Fruit fly (Drosophila melanogaster) whole organism, pupa: Measurements from ENCODE around the gene Polr2F.

Experiments used
- CG10348 ChIP-seq: fragments of 200-800 bp; sonication (Bioruptor generic); IDR thresholded peaks from 2 replicates; pipeline ENCODE4 v1.3.6; 2022; ENCODE audit warnings: missing biosample characterization, missing genetic modification characterization
- CG12605 ChIP-seq: fragments of 200-800 bp; sonication (Bioruptor generic); IDR thresholded peaks from 2 replicates; pipeline ENCODE4 v1.3.6; 2022; ENCODE audit warnings: missing biosample characterization, missing genetic modification characterization
- CG13204 ChIP-seq: fragments of 200-800 bp; sonication (Bioruptor generic); optimal IDR thresholded peaks from 2 replicates; lab custom pipeline; 2018; ENCODE audit warnings: missing biosample characterization, mild to moderate bottlenecking, missing genetic modification characterization, moderate library complexity
- CG14655 ChIP-seq: fragments of 200-800 bp; sonication (Bioruptor generic); optimal IDR thresholded peaks from 3 replicates; lab custom pipeline; 2017; ENCODE audit warnings: mild to moderate bottlenecking, missing biosample characterization, missing genetic modification reagents, missing genetic modification characterization
- CG15710 ChIP-seq: fragments of 200-800 bp; sonication (Bioruptor generic); optimal IDR thresholded peaks from 2 replicates; lab custom pipeline; 2018; ENCODE audit warnings: missing biosample characterization, mild to moderate bottlenecking, missing genetic modification characterization, moderate library complexity
- CG17806 ChIP-seq: fragments of 200-800 bp; sonication (Bioruptor generic); optimal IDR thresholded peaks from 2 replicates; lab custom pipeline; 2018; ENCODE audit warnings: missing biosample characterization, mild to moderate bottlenecking, missing genetic modification characterization, moderate library complexity
- CG32121 ChIP-seq: fragments of 200-800 bp; sonication (Bioruptor generic); IDR thresholded peaks from 2 replicates; pipeline ENCODE4 v1.3.6; 2022; ENCODE audit warnings: missing biosample characterization, missing genetic modification characterization
- CG34367 ChIP-seq: fragments of 200-800 bp; sonication (Bioruptor generic); optimal IDR thresholded peaks from 2 replicates; lab custom pipeline; 2018; ENCODE audit warnings: missing biosample characterization, mild to moderate bottlenecking, missing genetic modification characterization
- CG4496 ChIP-seq: fragments of 200-800 bp; sonication (Bioruptor generic); IDR thresholded peaks from 3 replicates; pipeline ENCODE4 v1.3.6; 2022; ENCODE audit warnings: missing biosample characterization, missing genetic modification characterization
- CG8159 ChIP-seq: fragments of 200-800 bp; sonication (Bioruptor generic); optimal IDR thresholded peaks from 3 replicates; lab custom pipeline; 2018; ENCODE audit warnings: missing biosample characterization, mild to moderate bottlenecking, missing genetic modification characterization, moderate library complexity
- CG8301 ChIP-seq: fragments of 200-800 bp; sonication (Bioruptor generic); optimal IDR thresholded peaks from 2 replicates; lab custom pipeline; 2018; ENCODE audit warnings: missing biosample characterization, mild to moderate bottlenecking, missing genetic modification characterization
- CG9948 ChIP-seq: fragments of 200-800 bp; sonication (Bioruptor generic); optimal IDR thresholded peaks from 2 replicates; lab custom pipeline; 2018; ENCODE audit warnings: missing biosample characterization, mild to moderate bottlenecking, missing genetic modification characterization, moderate library complexity
- D1 ChIP-seq: fragments of 200-800 bp; sonication (Bioruptor generic); optimal IDR thresholded peaks from 2 replicates; lab custom pipeline; 2018; ENCODE audit warnings: missing biosample characterization, mild to moderate bottlenecking, missing genetic modification characterization, moderate library complexity
- EcR ChIP-seq: fragments of 200-800 bp; sonication (Bioruptor generic); optimal IDR thresholded peaks from 3 replicates; lab custom pipeline; 2019; ENCODE audit warnings: missing biosample characterization, missing genetic modification characterization, mild to moderate bottlenecking, moderate library complexity, missing genetic modification reagents
- Ets98B ChIP-seq: fragments of 200-800 bp; sonication (Bioruptor generic); IDR thresholded peaks from 2 replicates; pipeline ENCODE4 v1.3.6; 2022; ENCODE audit warnings: missing biosample characterization, missing genetic modification characterization
- Pif1A ChIP-seq: fragments of 200-800 bp; sonication (Bioruptor generic); optimal IDR thresholded peaks from 3 replicates; lab custom pipeline; 2016; ENCODE audit warnings: missing biosample characterization, missing genetic modification characterization
- Pif1B ChIP-seq: fragments of 200-800 bp; sonication (Bioruptor generic); optimal IDR thresholded peaks from 3 replicates; lab custom pipeline; 2016; ENCODE audit warnings: missing biosample characterization, missing genetic modification characterization
- Snoo ChIP-seq: fragments of 200-800 bp; sonication (Bioruptor generic); optimal IDR thresholded peaks from 3 replicates; lab custom pipeline; 2017; ENCODE audit warnings: missing biosample characterization, mild to moderate bottlenecking, missing genetic modification characterization, inconsistent platforms
- fd96Ca ChIP-seq: fragments of 200-800 bp; sonication (Bioruptor generic); IDR thresholded peaks from 3 replicates; pipeline ENCODE4 v1.3.6; 2022; ENCODE audit warnings: missing biosample characterization, missing genetic modification characterization
- gl ChIP-seq: fragments of 200-800 bp; sonication (Bioruptor generic); optimal IDR thresholded peaks from 2 replicates; lab custom pipeline; 2018; ENCODE audit warnings: missing biosample characterization, mild to moderate bottlenecking, missing genetic modification characterization
- rn ChIP-seq: fragments of 200-800 bp; sonication (Bioruptor generic); IDR thresholded peaks from 2 replicates; pipeline ENCODE4 v1.3.6; 2022; ENCODE audit warnings: missing biosample characterization, missing genetic modification characterization

Polr2F gene

dm6 chr3R:5387564-5387963, 16.0 kb downstream of the Polr2F start, which contains the start of gene CG14668:
Gene CG14668, minus strand, starts transcription at chr3R:5387664.
- TF ChIP-seq CG4496 (GFP tag; lab: Robert Waterston, UW) (no peak), CG8159 (tag; lab: Kevin White, UChicago) (no peak), EcR (no peak), CG12605 (GFP tag; lab: Robert Waterston, UW) (no peak), CG10348 (GFP tag; lab: Robert Waterston, UW) (no peak), CG15710 (no peak), rn (GFP tag; lab: Robert Waterston, UW) (no peak), CG14655 (GFP tag; lab: Kevin White, UChicago) (no peak), CG17806 (no peak), D1 (tag; lab: Kevin White, UChicago) (no peak), fd96Ca (GFP tag; lab: Robert Waterston, UW) (no peak), Pif1B (GFP tag; lab: Kevin White, UChicago) (no peak), CG9948 (no peak), CG13204 (no peak), CG32121 (GFP tag; lab: Robert Waterston, UW) (no peak), Pif1A (GFP tag; lab: Kevin White, UChicago) (no peak), CG8301 (tag; lab: Kevin White, UChicago) (no peak)

dm6 chr3R:5387996-5388395, 16.4 kb downstream of the Polr2F start:
- TF ChIP-seq D1 (tag; lab: Kevin White, UChicago) (no peak), CG17806 (no peak)

dm6 chr3R:5389034-5389433, 17.4 kb downstream of the Polr2F start:
- TF ChIP-seq CG13204 (peak; percentile 17), EcR (peak; percentile 79), CG32121 (GFP tag; lab: Robert Waterston, UW) (no peak), CG34367 (no peak)
- TF ChIP-seq, all 21 proteins: peak for 2

dm6 chr3R:5389435-5389834, 17.8 kb downstream of the Polr2F start:
- peak; percentile 4 for TF ChIP-seq CG34367
- no peak for TF ChIP-seq gl (tag; lab: Kevin White, UChicago)
- TF ChIP-seq Snoo: no peak
- TF ChIP-seq CG8301 (tag; lab: Kevin White, UChicago): peak; percentile 42
- TF ChIP-seq CG13204: no peak
- no peak for TF ChIP-seq CG10348 (GFP tag; lab: Robert Waterston, UW)
- no peak for TF ChIP-seq CG4496 (GFP tag; lab: Robert Waterston, UW)
- TF ChIP-seq CG8159 (tag; lab: Kevin White, UChicago): peak; percentile 42
- TF ChIP-seq CG12605 (GFP tag; lab: Robert Waterston, UW): no peak
- no peak for TF ChIP-seq rn (GFP tag; lab: Robert Waterston, UW)
- TF ChIP-seq Pif1A (GFP tag; lab: Kevin White, UChicago): no peak
- TF ChIP-seq CG17806: peak; percentile 52
- TF ChIP-seq CG15710: peak; percentile 6
- peak; percentile 67 for TF ChIP-seq CG9948
- TF ChIP-seq Ets98B (GFP tag; lab: Robert Waterston, UW): no peak
- TF ChIP-seq CG14655 (GFP tag; lab: Kevin White, UChicago): peak; percentile 65
- no peak for TF ChIP-seq D1 (tag; lab: Kevin White, UChicago)
- no peak for TF ChIP-seq CG32121 (GFP tag; lab: Robert Waterston, UW)
- no peak for TF ChIP-seq EcR
- no peak for TF ChIP-seq fd96Ca (GFP tag; lab: Robert Waterston, UW)
- TF ChIP-seq Pif1B (GFP tag; lab: Kevin White, UChicago): no peak

dm6 chr3R:5390095-5390663, 18.6 kb downstream of the Polr2F start:
- TF ChIP-seq CG10348 (GFP tag; lab: Robert Waterston, UW) (0 out of 2 replicates have a peak, but pooled peaks have one; percentile 21), EcR (peak; percentile 82), D1 (tag; lab: Kevin White, UChicago) (no peak), CG13204 (peak; percentile 40)

- TF ChIP-seq CG12605 (GFP tag; lab: Robert Waterston, UW): no peak
- TF ChIP-seq CG8301 (tag; lab: Kevin White, UChicago): peak; percentile 15
- TF ChIP-seq CG14655 (GFP tag; lab: Kevin White, UChicago): peak; percentile 37
- TF ChIP-seq CG34367: no peak
- no peak for TF ChIP-seq Pif1B (GFP tag; lab: Kevin White, UChicago)
These were observed 20.4 kb downstream of the Polr2F start for dm6 chr3R:5392033-5392432.

- TF ChIP-seq CG17806 (no peak), CG13204 (no peak), gl (tag; lab: Kevin White, UChicago) (no peak), CG4496 (GFP tag; lab: Robert Waterston, UW) (no peak), rn (GFP tag; lab: Robert Waterston, UW) (no peak; the same call in 1 of the 2 replicates), Ets98B (GFP tag; lab: Robert Waterston, UW) (peak; percentile 42; the same call in 1 of the 2 replicates), Pif1A (GFP tag; lab: Kevin White, UChicago) (no peak), CG15710 (no peak), EcR (peak; percentile 58), CG34367 (no peak)
These were observed 21.0 kb downstream of the Polr2F start, which contains the start of gene kkv for dm6 chr3R:5392621-5393020. Gene kkv, minus strand, starts transcription at chr3R:5392866.
